Fruit fly (Drosophila melanogaster): ENCODE measurements around the gene Syn.

The Syn gene

dm6 chr3R:10168483-10169064, 21.9 kb upstream of the Syn start (continued):
- peak; percentile 35 for TF ChIP-seq nmo (GFP tag; optimal IDR thresholded peaks at IDR 0.05)
- TF ChIP-seq Mes4 (GFP tag; optimal IDR thresholded peaks at IDR 0.05) = no peak
- peak; percentile 59; the same call in 1 of the 2 replicates for TF ChIP-seq H2.0 (GFP tag; IDR thresholded peaks at IDR 0.05)
- no peak for TF ChIP-seq amos (GFP tag; IDR thresholded peaks at IDR 0.05; ENCODE audit: partially characterized antibody)
- TF ChIP-seq Trl (optimal IDR thresholded peaks at IDR 0.05) = no peak
- TF ChIP-seq Trl (GFP tag; optimal IDR thresholded peaks at IDR 0.05) = peak; percentile 34
- TF ChIP-seq Antp (GFP tag; optimal IDR thresholded peaks at IDR 0.05) = no peak
- TF ChIP-seq CG12659 (GFP tag; optimal IDR thresholded peaks at IDR 0.05) = peak; percentile 33
- no peak for TF ChIP-seq pita (GFP tag; optimal IDR thresholded peaks at IDR 0.05)
- TF ChIP-seq inv (GFP tag; IDR thresholded peaks at IDR 0.05; ENCODE audit: partially characterized antibody) = no peak
- TF ChIP-seq CTCF (GFP tag; optimal IDR thresholded peaks at IDR 0.05) = no peak
- no peak for TF ChIP-seq sug (tag; optimal IDR thresholded peaks at IDR 0.05)
- no peak for TF ChIP-seq CG30020 (tag; optimal IDR thresholded peaks at IDR 0.05)
- no peak for TF ChIP-seq CG5245 (GFP tag; optimal IDR thresholded peaks at IDR 0.05)
- TF ChIP-seq ato (GFP tag; IDR thresholded peaks at IDR 0.05; ENCODE audit: partially characterized antibody) = no peak
- TF ChIP-seq sisA (GFP tag; IDR thresholded peaks at IDR 0.05) = no peak
- peak; percentile 68 for TF ChIP-seq CG1603 (tag; optimal IDR thresholded peaks at IDR 0.05)
- TF ChIP-seq croc (GFP tag; conservative IDR thresholded peaks at IDR 0.05) = no peak
- TF ChIP-seq lilli (GFP tag; optimal IDR thresholded peaks at IDR 0.05) = peak; percentile 48
- 0 out of 2 replicates have a peak, but pooled peaks have one; percentile 36 for TF ChIP-seq esg (GFP tag; conservative IDR thresholded peaks at IDR 0.05)
- no peak for TF ChIP-seq BtbVII (GFP tag; optimal IDR thresholded peaks at IDR 0.05)
- 0 out of 3 replicates have a peak, but pooled peaks have one; percentile 19 for TF ChIP-seq ken (GFP tag; IDR thresholded peaks at IDR 0.05)
- TF ChIP-seq wor (GFP tag; IDR thresholded peaks at IDR 0.05) = no peak
- TF ChIP-seq CG16815 (GFP tag; optimal IDR thresholded peaks at IDR 0.05) = no peak
- TF ChIP-seq CG7786 (GFP tag; optimal IDR thresholded peaks at IDR 0.05) = peak; percentile 28
- peak; percentile 46 for TF ChIP-seq wek (GFP tag; optimal IDR thresholded peaks at IDR 0.05)
- TF ChIP-seq CG18619 (GFP tag; optimal IDR thresholded peaks at IDR 0.05) = peak; percentile 35
- peak; percentile 20 for TF ChIP-seq CG17568 (GFP tag; optimal IDR thresholded peaks at IDR 0.05)
- no peak for TF ChIP-seq trem (tag; optimal IDR thresholded peaks at IDR 0.05)
- no peak for TF ChIP-seq en (GFP tag; optimal IDR thresholded peaks at IDR 0.05)
- peak; percentile 18 for TF ChIP-seq Ssrp (tag; optimal IDR thresholded peaks at IDR 0.05)
- no peak for TF ChIP-seq run (tag; optimal IDR thresholded peaks at IDR 0.05)
- TF ChIP-seq eyg (GFP tag; optimal IDR thresholded peaks at IDR 0.05) = no peak
- TF ChIP-seq CG8944 (GFP tag; optimal IDR thresholded peaks at IDR 0.05) = peak; percentile 29
- no peak for TF ChIP-seq CG4707 (GFP tag; optimal IDR thresholded peaks at IDR 0.05)
- no peak for TF ChIP-seq ttk (GFP tag; IDR thresholded peaks at IDR 0.05)
- no peak for TF ChIP-seq Adf1 (GFP tag; IDR thresholded peaks at IDR 0.05)
- no peak for TF ChIP-seq CG15514 (GFP tag; optimal IDR thresholded peaks at IDR 0.05)
- TF ChIP-seq ro (GFP tag; IDR thresholded peaks at IDR 0.05) = no peak
- no peak for TF ChIP-seq Nf-YA (GFP tag; IDR thresholded peaks at IDR 0.05)
- TF ChIP-seq Ets65A (GFP tag) = peak; percentile 62
- TF ChIP-seq CG8290 (GFP tag; optimal IDR thresholded peaks at IDR 0.05) = no peak
- peak in 1 of 2 experiments; percentile 78 for TF ChIP-seq CG8290 (tag; optimal IDR thresholded peaks at IDR 0.05)
- TF ChIP-seq dysf (GFP tag; IDR thresholded peaks at IDR 0.05) = no peak
- TF ChIP-seq jigr1 (GFP tag; IDR thresholded peaks at IDR 0.05) = no peak
- TF ChIP-seq CG6813 (GFP tag; optimal IDR thresholded peaks at IDR 0.05) = no peak
- no peak for TF ChIP-seq CG2712 (tag; optimal IDR thresholded peaks at IDR 0.05)
- no peak for TF ChIP-seq CG4424 (GFP tag; optimal IDR thresholded peaks at IDR 0.05)
- no peak for TF ChIP-seq CG4730 (GFP tag; IDR thresholded peaks at IDR 0.05)
- TF ChIP-seq mirr (GFP tag; optimal IDR thresholded peaks at IDR 0.05) = no peak
- TF ChIP-seq NC2α (GFP tag; optimal IDR thresholded peaks at IDR 0.05) = no peak
- peak; percentile 32 for TF ChIP-seq NK7.1 (GFP tag; optimal IDR thresholded peaks at IDR 0.05)

Data from whole organism, embryonic.